Worm (Caenorhabditis elegans) whole organism, L2 larva: ENCODE measurements around the gene T03F6.6.
A peak's percentile ranks its signal among the peaks of the same experiment; 100 is the strongest.

Experiments used
- aly-2 ChIP-seq: fragments of 150-350 bp; optimal IDR thresholded peaks from 2 replicates; lab custom pipeline; 2014; ENCODE audit warnings: missing biosample characterization, missing genetic modification characterization
- blmp-1 ChIP-seq: sonication (generic microtip); optimal IDR thresholded peaks from 2 replicates; lab custom pipeline; 2017; ENCODE audit warnings: missing genetic modification characterization, mild to moderate bottlenecking, missing compliant biosample characterization, antibody characterized with exemption, moderate library complexity; ENCODE audit not compliant: insufficient read depth
- elt-3 ChIP-seq: sonication (generic microtip); optimal IDR thresholded peaks from 2 replicates; lab custom pipeline; 2017; ENCODE audit warnings: missing biosample characterization, missing genetic modification characterization
- lsy-2 ChIP-seq, 2 experiments: fragments of 150-350 bp in 1 of 2; sonication (generic microtip) in 1 of 2; optimal IDR thresholded peaks; 2 replicates each; lab custom pipeline; 2014 to 2017; ENCODE audit warnings: missing biosample characterization in 2 of 2, missing genetic modification characterization in 2 of 2
- nhr-25 ChIP-seq: fragments of 150-350 bp; sonication (generic microtip); optimal IDR thresholded peaks from 3 replicates; lab custom pipeline; 2014; ENCODE audit warnings: missing biosample characterization, missing genetic modification characterization
- skn-1 ChIP-seq: sonication (generic microtip); optimal IDR thresholded peaks from 2 replicates; lab custom pipeline; 2017; ENCODE audit warnings: missing biosample characterization, missing genetic modification characterization

- TF ChIP-seq blmp-1 (tag; lab: Kevin White, UChicago) (no peak), nhr-25 (tag; lab: Kevin White, UChicago) (no peak), lsy-2 (tag; optimal IDR thresholded peaks at IDR 0.05; lab: Kevin White, UChicago) (peak in 1 of 2 experiments; percentile 62), elt-3 (tag; lab: Kevin White, UChicago) (no peak), aly-2 (no peak), skn-1 (tag; lab: Kevin White, UChicago) (no peak)
Measured at ce11 chrIII:13426036-13426435, 45.9 kb upstream of the T03F6.6 start, which contains the start of gene cope-1.
